Worm (Caenorhabditis elegans): Measurements from ENCODE around the gene ced-5.

ce11 chrIV:10467347-10467746 lies 16.6 kb upstream of the ced-5 start:
- TF ChIP-seq ZK546.5 (tag; optimal IDR thresholded peaks at IDR 0.05) (no peak), snpc-4 (tag; optimal IDR thresholded peaks at IDR 0.05) (no peak)
